Worm (Caenorhabditis elegans) whole organism, L4 larva: ENCODE data around the gene ilkp-1.
A peak's percentile ranks its signal among the peaks of the same experiment; 100 is the strongest.

Source experiments
- D1046.2 ChIP-seq: fragments of 200-800 bp; sonication (Bioruptor generic); IDR thresholded peaks from 2 replicates; pipeline ENCODE4 v1.3.6; 2022; ENCODE audit warnings: missing genetic modification characterization, missing compliant biosample characterization
- F26F4.8 ChIP-seq: fragments of 200-800 bp; sonication (Bioruptor generic); conservative IDR thresholded peaks from 2 replicates; pipeline ENCODE4 v1.3.6; 2022; ENCODE audit warnings: missing genetic modification characterization, missing compliant biosample characterization
- T26A8.4 ChIP-seq: fragments of 200-800 bp; sonication (Bioruptor generic); IDR thresholded peaks from 2 replicates; pipeline ENCODE4 v1.3.6; 2022; ENCODE audit warnings: missing genetic modification characterization, missing compliant biosample characterization
- Y105C5A.15 ChIP-seq: fragments of 200-800 bp; sonication (Bioruptor generic); IDR thresholded peaks from 2 replicates; pipeline ENCODE4 v1.3.6; 2022; ENCODE audit warnings: missing genetic modification characterization, missing compliant biosample characterization
- ZK546.5 ChIP-seq, 2 experiments: sonication (generic microtip); optimal IDR thresholded peaks; 2 replicates each; lab custom pipeline; 2017; ENCODE audit warnings: missing biosample characterization in 2 of 2, missing genetic modification characterization in 2 of 2
- aha-1 ChIP-seq: fragments of 150-350 bp; peaks from one replicate; lab custom pipeline; 2014; ENCODE audit warnings: missing biosample characterization, missing genetic modification characterization
- aly-2 ChIP-seq: sonication (generic microtip); optimal IDR thresholded peaks from 2 replicates; lab custom pipeline; 2018; ENCODE audit warnings: missing biosample characterization, missing genetic modification characterization
- ama-1 ChIP-seq: fragments of 150-350 bp; optimal IDR thresholded peaks from 2 replicates; lab custom pipeline; 2014; ENCODE audit warnings: inconsistent platforms, mixed read lengths
- ceh-20 ChIP-seq: fragments of 200-800 bp; sonication (Bioruptor generic); IDR thresholded peaks from 2 replicates; pipeline ENCODE4 v1.3.6; 2022; ENCODE audit warnings: missing genetic modification reagents, missing genetic modification characterization, missing compliant biosample characterization
- ceh-32 ChIP-seq: sonication (generic microtip); optimal IDR thresholded peaks from 2 replicates; lab custom pipeline; 2016; ENCODE audit warnings: mild to moderate bottlenecking, missing genetic modification characterization, missing compliant biosample characterization; ENCODE audit not compliant: poor library complexity
- ctbp-1 ChIP-seq: fragments of 200-800 bp; sonication (Bioruptor generic); IDR thresholded peaks from 2 replicates; pipeline ENCODE4 v1.3.6; 2022; ENCODE audit warnings: missing genetic modification reagents, missing genetic modification characterization, missing compliant biosample characterization
- daf-12 ChIP-seq: fragments of 150-350 bp; optimal IDR thresholded peaks from 2 replicates; lab custom pipeline; 2014; ENCODE audit warnings: missing biosample characterization, missing genetic modification reagents, missing genetic modification characterization
- daf-8 ChIP-seq: fragments of 200-800 bp; sonication (Bioruptor generic); IDR thresholded peaks from 2 replicates; pipeline ENCODE4 v1.3.6; 2022; ENCODE audit warnings: missing genetic modification characterization, missing compliant biosample characterization
- dmd-9 ChIP-seq: fragments of 200-800 bp; sonication (Bioruptor generic); IDR thresholded peaks from 2 replicates; pipeline ENCODE4 v1.3.6; 2022; ENCODE audit warnings: missing genetic modification reagents, missing genetic modification characterization, missing compliant biosample characterization
- dpl-1 ChIP-seq: fragments of 150-350 bp; optimal IDR thresholded peaks from 2 replicates; lab custom pipeline; 2014; ENCODE audit warnings: missing biosample characterization, missing genetic modification reagents, missing genetic modification characterization
- dve-1 ChIP-seq: sonication (generic microtip); optimal IDR thresholded peaks from 2 replicates; lab custom pipeline; 2017; ENCODE audit warnings: antibody characterized with exemption, mild to moderate bottlenecking, missing genetic modification characterization, missing compliant biosample characterization; ENCODE audit not compliant: insufficient read depth
- hif-1 ChIP-seq, 2 experiments: sonication (generic microtip); optimal IDR thresholded peaks; 2 replicates each; lab custom pipeline; 2016 to 2017; ENCODE audit warnings: missing compliant biosample characterization in 2 of 2, missing genetic modification characterization in 2 of 2, missing genetic modification reagents in 2 of 2, missing genotype in 2 of 2, mild to moderate bottlenecking in 1 of 2
- hmg-1.1 ChIP-seq: fragments of 200-800 bp; sonication (Bioruptor generic); IDR thresholded peaks from 2 replicates; pipeline ENCODE4 v1.3.6; 2022; ENCODE audit warnings: missing genetic modification reagents, missing genetic modification characterization, missing compliant biosample characterization
- lim-7 ChIP-seq: fragments of 200-800 bp; sonication (Bioruptor generic); IDR thresholded peaks from 2 replicates; pipeline ENCODE4 v1.3.6; 2022; ENCODE audit warnings: missing genetic modification characterization, missing compliant biosample characterization
- lin-1 ChIP-seq: fragments of 200-800 bp; sonication (Bioruptor generic); IDR thresholded peaks from 2 replicates; pipeline ENCODE4 v1.3.6; 2022; ENCODE audit warnings: missing genetic modification reagents, missing genetic modification characterization, missing compliant biosample characterization
- lin-15B ChIP-seq: fragments of 150-350 bp; sonication (generic microtip); optimal IDR thresholded peaks from 3 replicates; lab custom pipeline; 2014; ENCODE audit warnings: missing biosample characterization, missing genetic modification characterization
- lin-29 ChIP-seq: fragments of 200-800 bp; sonication (Bioruptor generic); IDR thresholded peaks from 2 replicates; pipeline ENCODE4 v1.3.6; 2022; ENCODE audit warnings: missing genetic modification reagents, missing genetic modification characterization, missing compliant biosample characterization
- lin-38 ChIP-seq: fragments of 200-800 bp; sonication (Bioruptor generic); IDR thresholded peaks from 2 replicates; pipeline ENCODE4 v1.3.6; 2022; ENCODE audit warnings: missing genetic modification reagents, missing genetic modification characterization, missing compliant biosample characterization
- lin-39 ChIP-seq: fragments of 150-350 bp; optimal IDR thresholded peaks from 2 replicates; lab custom pipeline; 2014; ENCODE audit warnings: missing biosample characterization, missing genetic modification reagents, missing genetic modification characterization
- lir-3 ChIP-seq: sonication (generic microtip); optimal IDR thresholded peaks from 2 replicates; lab custom pipeline; 2016; ENCODE audit warnings: mild to moderate bottlenecking, missing genetic modification characterization, missing compliant biosample characterization
- lsy-2 ChIP-seq, 2 experiments: fragments of 150-350 bp in 1 of 2; sonication (generic microtip) in 1 of 2; optimal IDR thresholded peaks; 2 replicates each; lab custom pipeline; 2014 to 2017; ENCODE audit warnings: missing biosample characterization in 2 of 2, missing genetic modification characterization in 2 of 2
- madf-5 ChIP-seq, 2 experiments: fragments of 200-800 bp; sonication (Bioruptor generic); IDR thresholded peaks; 2 replicates each; pipeline ENCODE4 v1.3.6; 2022; ENCODE audit warnings: missing compliant biosample characterization in 2 of 2, missing genetic modification characterization in 2 of 2
- mep-1 ChIP-seq: fragments of 150-350 bp; sonication (generic microtip); optimal IDR thresholded peaks from 3 replicates; lab custom pipeline; 2014; ENCODE audit warnings: missing biosample characterization, missing genetic modification characterization
- mes-2 ChIP-seq: sonication (generic microtip); optimal IDR thresholded peaks from 2 replicates; lab custom pipeline; 2016; ENCODE audit warnings: missing genotype, mild to moderate bottlenecking, missing genetic modification characterization, missing compliant biosample characterization; ENCODE audit not compliant: poor library complexity, severe bottlenecking
- mxl-2 ChIP-seq: fragments of 200-800 bp; sonication (Bioruptor generic); conservative IDR thresholded peaks from 2 replicates; pipeline ENCODE4 v1.3.6; 2022; ENCODE audit warnings: missing genetic modification reagents, missing genetic modification characterization, missing compliant biosample characterization
- mxl-3 ChIP-seq: fragments of 200-800 bp; sonication (Bioruptor generic); optimal IDR thresholded peaks from 2 replicates; lab custom pipeline; 2018; ENCODE audit warnings: mild to moderate bottlenecking, missing genetic modification characterization, missing compliant biosample characterization
- nhr-102 ChIP-seq: sonication (generic microtip); optimal IDR thresholded peaks from 2 replicates; lab custom pipeline; 2016; ENCODE audit warnings: mild to moderate bottlenecking, missing genetic modification characterization, moderate library complexity, missing compliant biosample characterization
- nhr-11 ChIP-seq: fragments of 150-350 bp; optimal IDR thresholded peaks from 2 replicates; lab custom pipeline; 2014; ENCODE audit warnings: missing biosample characterization, missing genetic modification characterization
- nhr-111 ChIP-seq: fragments of 200-800 bp; sonication (Bioruptor generic); optimal IDR thresholded peaks from 2 replicates; lab custom pipeline; 2018; ENCODE audit warnings: mild to moderate bottlenecking, missing genetic modification characterization, missing compliant biosample characterization
- nhr-28 ChIP-seq: fragments of 150-350 bp; optimal IDR thresholded peaks from 2 replicates; lab custom pipeline; 2014; ENCODE audit warnings: missing biosample characterization, missing genetic modification characterization
- nhr-76 ChIP-seq: fragments of 150-350 bp; optimal IDR thresholded peaks from 2 replicates; lab custom pipeline; 2014; ENCODE audit warnings: missing biosample characterization, missing genetic modification characterization
- php-3 ChIP-seq: fragments of 200-800 bp; sonication (Bioruptor generic); IDR thresholded peaks from 2 replicates; pipeline ENCODE4 v1.3.6; 2022; ENCODE audit warnings: missing genetic modification reagents, missing genetic modification characterization, missing compliant biosample characterization
- saeg-2 ChIP-seq: fragments of 200-800 bp; sonication (Bioruptor generic); IDR thresholded peaks from 2 replicates; pipeline ENCODE4 v1.3.6; 2022; ENCODE audit warnings: missing genetic modification reagents, missing genetic modification characterization, missing compliant biosample characterization
- snpc-1.2 ChIP-seq: fragments of 200-800 bp; sonication (Bioruptor generic); IDR thresholded peaks from 2 replicates; pipeline ENCODE4 v1.3.6; 2022; ENCODE audit warnings: missing genetic modification reagents, missing genetic modification characterization, missing compliant biosample characterization
- snpc-4 ChIP-seq: fragments of 150-350 bp; optimal IDR thresholded peaks from 2 replicates; lab custom pipeline; 2014; ENCODE audit warnings: missing biosample characterization, missing genetic modification characterization
- unc-130 ChIP-seq: sonication (generic microtip); optimal IDR thresholded peaks from 2 replicates; lab custom pipeline; 2016; ENCODE audit warnings: missing genetic modification reagents, missing genetic modification characterization, missing compliant biosample characterization
- vab-7 ChIP-seq: fragments of 200-800 bp; sonication (Bioruptor generic); IDR thresholded peaks from 2 replicates; pipeline ENCODE4 v1.3.6; 2022; ENCODE audit warnings: missing genetic modification reagents, missing genetic modification characterization, missing compliant biosample characterization
- zag-1 ChIP-seq: fragments of 150-350 bp; optimal IDR thresholded peaks from 2 replicates; lab custom pipeline; 2014; ENCODE audit warnings: missing biosample characterization, missing genetic modification characterization
- zfp-2 ChIP-seq: sonication (generic microtip); optimal IDR thresholded peaks from 2 replicates; lab custom pipeline; 2016; ENCODE audit warnings: mild to moderate bottlenecking, missing genetic modification characterization, missing compliant biosample characterization
- zfp-3 ChIP-seq: fragments of 200-800 bp; sonication (Bioruptor generic); conservative IDR thresholded peaks from 2 replicates; pipeline ENCODE4 v1.3.6; 2022; ENCODE audit warnings: missing genetic modification reagents, missing genetic modification characterization, missing compliant biosample characterization
- ztf-11 ChIP-seq: fragments of 150-350 bp; optimal IDR thresholded peaks from 2 replicates; lab custom pipeline; 2014; ENCODE audit warnings: missing biosample characterization, missing genetic modification characterization

ilkp-1 gene

DNA sequence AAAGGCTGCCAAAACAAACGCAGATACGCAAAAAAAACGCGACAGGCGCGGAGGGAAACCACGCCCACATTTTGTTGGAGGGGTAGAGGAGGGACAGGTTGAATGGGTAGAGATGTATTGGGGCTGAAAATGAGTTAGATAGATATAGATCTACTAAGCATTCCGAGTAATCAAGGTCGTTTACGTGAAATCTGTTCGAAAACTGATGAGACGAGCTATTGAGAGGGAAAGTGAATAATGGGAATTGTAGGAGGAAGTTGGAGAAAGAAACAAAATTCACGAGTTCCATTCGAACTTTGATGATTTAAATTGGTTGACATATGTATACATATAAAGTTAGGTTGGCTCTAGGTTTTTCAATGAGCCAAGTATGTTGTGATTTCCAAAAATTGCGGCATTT is 33.2 kb upstream of the ilkp-1 start:
- TF ChIP-seq snpc-4 (tag; lab: Kevin White, UChicago): no peak
- no peak for TF ChIP-seq nhr-102 (tag; lab: Kevin White, UChicago)
- no peak for TF ChIP-seq D1046.2 (GFP tag; lab: Robert Waterston, UW)
- TF ChIP-seq mxl-3: no peak
- no peak for TF ChIP-seq ZK546.5 (tag; optimal IDR thresholded peaks at IDR 0.05; lab: Kevin White, UChicago)
- no peak for TF ChIP-seq zag-1 (tag; lab: Kevin White, UChicago)
- TF ChIP-seq dmd-9: no peak

DNA sequence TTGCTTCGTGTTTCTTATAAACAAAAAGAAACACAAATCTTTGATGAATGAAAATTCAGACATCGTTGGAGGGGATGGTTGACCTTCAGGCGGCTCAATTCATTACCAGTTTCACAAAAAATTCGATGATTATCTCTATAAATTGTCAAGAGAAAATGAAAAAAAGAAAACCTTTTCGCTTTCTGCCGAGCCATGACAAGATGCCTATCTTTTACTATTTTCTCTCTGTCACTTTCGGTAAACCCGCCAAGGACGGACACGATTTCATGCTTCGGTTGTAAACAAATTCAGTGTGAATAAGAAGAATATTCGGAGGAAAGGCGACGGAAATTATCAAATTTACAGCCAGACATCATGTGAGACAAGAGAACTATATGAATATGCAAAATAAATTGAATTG is 29.3 kb upstream of the ilkp-1 start:
- no peak for TF ChIP-seq daf-12
- TF ChIP-seq snpc-1.2 (GFP tag; lab: Robert Waterston, UW): no peak
- no peak for TF ChIP-seq nhr-11 (tag; lab: Kevin White, UChicago)

DNA sequence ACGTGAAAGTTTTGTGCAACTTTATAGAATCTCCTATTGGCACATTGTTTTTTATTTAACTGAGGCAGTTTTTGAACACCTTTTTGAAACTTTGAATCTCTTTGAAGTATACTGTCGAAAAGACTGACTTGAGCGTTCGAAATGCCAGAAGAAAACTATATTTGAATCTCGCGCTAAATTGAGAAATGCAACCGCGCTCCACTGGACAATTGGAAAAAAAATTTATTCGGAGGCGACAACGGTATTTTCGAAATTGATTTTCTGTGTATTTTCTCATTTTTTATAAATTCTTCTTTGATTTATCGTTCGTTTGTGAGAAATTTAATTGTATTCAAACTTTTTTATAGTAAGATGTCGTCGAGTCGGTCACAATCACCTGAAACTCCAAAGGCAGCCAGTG is 28.0 kb upstream of the ilkp-1 start, which contains the start of gene let-858:
TSS of gene let-858 (plus strand) at position 348 of the 400 bp plus-strand sequence.
- TF ChIP-seq daf-8 (GFP tag; lab: Robert Waterston, UW): no peak
- TF ChIP-seq vab-7 (GFP tag; lab: Robert Waterston, UW): no peak
- peak; percentile 16 for TF ChIP-seq nhr-102 (tag; lab: Kevin White, UChicago)
- TF ChIP-seq lin-39 (tag; lab: Kevin White, UChicago): no peak
- TF ChIP-seq nhr-111: no peak
- no peak for TF ChIP-seq T26A8.4 (GFP tag; lab: Robert Waterston, UW)
- no peak for TF ChIP-seq ceh-32 (tag; lab: Kevin White, UChicago)
- TF ChIP-seq dve-1: peak; percentile 6
- TF ChIP-seq mes-2 (tag; lab: Kevin White, UChicago): peak; percentile 69
- no peak for TF ChIP-seq lir-3
- TF ChIP-seq mxl-2 (GFP tag; lab: Robert Waterston, UW): no peak
- 0 out of 2 replicates have a peak, but pooled peaks have one; percentile 19 for TF ChIP-seq hmg-1.1 (GFP tag; lab: Robert Waterston, UW)
- TF ChIP-seq Y105C5A.15 (GFP tag; lab: Robert Waterston, UW): no peak
- no peak for TF ChIP-seq zag-1 (tag; lab: Kevin White, UChicago)
- TF ChIP-seq ctbp-1: no peak
- TF ChIP-seq ztf-11 (tag; lab: Kevin White, UChicago): no peak
- no peak for TF ChIP-seq saeg-2 (GFP tag; lab: Robert Waterston, UW)
- TF ChIP-seq nhr-28: peak; percentile 11
- TF ChIP-seq F26F4.8 (GFP tag; lab: Robert Waterston, UW): no peak
- no peak for TF ChIP-seq hif-1 (tag; optimal IDR thresholded peaks at IDR 0.05; lab: Kevin White, UChicago)
- TF ChIP-seq dmd-9: no peak
- no peak for TF ChIP-seq unc-130
- no peak for TF ChIP-seq ceh-20 (GFP tag; lab: Robert Waterston, UW)
- no peak for TF ChIP-seq nhr-76 (tag; lab: Kevin White, UChicago)
- no peak for TF ChIP-seq php-3 (GFP tag; lab: Robert Waterston, UW)
- TF ChIP-seq ama-1 (lab: Kevin White, UChicago): no peak
- TF ChIP-seq lim-7: no peak
- TF ChIP-seq lin-29 (GFP tag; lab: Robert Waterston, UW): no peak
- TF ChIP-seq madf-5 (GFP tag; IDR thresholded peaks at IDR 0.05; lab: Robert Waterston, UW): no peak
- TF ChIP-seq mep-1 (tag; lab: Kevin White, UChicago): no peak
- TF ChIP-seq zfp-2 (tag; lab: Kevin White, UChicago): no peak
- no peak for TF ChIP-seq lin-15B
- peak; percentile 51 for TF ChIP-seq aha-1 (tag; lab: Kevin White, UChicago)
- TF ChIP-seq dpl-1 (GFP tag; lab: Kevin White, UChicago): peak; percentile 95
- TF ChIP-seq lin-1 (GFP tag; lab: Robert Waterston, UW): no peak
- peak in 1 of 2 experiments; percentile 75 for TF ChIP-seq lsy-2 (tag; optimal IDR thresholded peaks at IDR 0.05; lab: Kevin White, UChicago)
- TF ChIP-seq lin-38 (GFP tag; lab: Robert Waterston, UW): peak; percentile 95
- TF ChIP-seq aly-2: no peak
- no peak for TF ChIP-seq snpc-4 (tag; lab: Kevin White, UChicago)
- TF ChIP-seq zfp-3 (GFP tag; lab: Robert Waterston, UW): no peak
